Worm (Caenorhabditis elegans): ENCODE measurements around the gene fbxb-51.
"Not testable (repeated sequence)": the region's sequence is repeated elsewhere in the genome, so short reads cannot be mapped to it uniquely, and the experiment has no call there.

Gene fbxb-51

ce11 chrII:1538589-1538988, 11.9 kb upstream of the fbxb-51 start, which contains the start of gene fbxb-44:
Gene fbxb-44 (plus strand): TSS chrII:1538889.
- TF ChIP-seq gmeb-1 (tag; optimal IDR thresholded peaks at IDR 0.05) (no peak), C34F6.9 (tag; optimal IDR thresholded peaks at IDR 0.05) (no peak), F13H6.1 (tag; optimal IDR thresholded peaks at IDR 0.05) (no peak), nhr-77 (tag; optimal IDR thresholded peaks at IDR 0.05) (no peak), nhr-23 (tag; optimal IDR thresholded peaks at IDR 0.05) (no peak), nhr-10 (tag; optimal IDR thresholded peaks at IDR 0.05) (no peak), sma-9 (GFP tag; optimal IDR thresholded peaks at IDR 0.05) (no peak), sma-9 (tag; optimal IDR thresholded peaks at IDR 0.05) (no peak), ztf-11 (tag; optimal IDR thresholded peaks at IDR 0.05) (no peak), ceh-16 (tag; optimal IDR thresholded peaks at IDR 0.05) (no peak), ztf-4 (tag; optimal IDR thresholded peaks at IDR 0.05) (no peak), fos-1 (tag; optimal IDR thresholded peaks at IDR 0.05) (no peak), elt-1 (tag; optimal IDR thresholded peaks at IDR 0.05) (no peak), unc-62 (GFP tag; optimal IDR thresholded peaks at IDR 0.05) (no peak)

ce11 chrII:1540628-1541027, 9.9 kb upstream of the fbxb-51 start, which contains the start of gene poml-4:
Gene poml-4 (plus strand): TSS chrII:1540928.
- TF ChIP-seq ceh-82 (tag; optimal IDR thresholded peaks at IDR 0.05); lin-39 (tag; optimal IDR thresholded peaks at IDR 0.05); ztf-1 (GFP tag; conservative IDR thresholded peaks at IDR 0.05): not testable (repeated sequence)

- TF ChIP-seq nhr-77, ceh-82, nhr-6 (tag; optimal IDR thresholded peaks at IDR 0.05): not testable (repeated sequence)
Measured at ce11 chrII:1543182-1543581, 7.3 kb upstream of the fbxb-51 start, which contains the start of gene K05F6.4. Gene K05F6.4 (plus strand): TSS chrII:1543482.

- TF ChIP-seq nhr-23 (tag; optimal IDR thresholded peaks at IDR 0.05) (no peak), Y55F3AM.14 (GFP tag; optimal IDR thresholded peaks at IDR 0.05) (no peak), lin-39 (tag; optimal IDR thresholded peaks at IDR 0.05) (no peak), elt-3 (tag; optimal IDR thresholded peaks at IDR 0.05) (no peak), unc-39 (tag; optimal IDR thresholded peaks at IDR 0.05) (no peak), unc-55 (GFP tag; optimal IDR thresholded peaks at IDR 0.05) (no peak), peb-1 (tag; optimal IDR thresholded peaks at IDR 0.05) (no peak), lin-11 (tag; optimal IDR thresholded peaks at IDR 0.05) (no peak), ztf-1 (GFP tag; conservative IDR thresholded peaks at IDR 0.05) (no peak), ama-1 (optimal IDR thresholded peaks at IDR 0.05) (no peak), ceh-16 (tag; optimal IDR thresholded peaks at IDR 0.05) (no peak), skn-1 (tag; optimal IDR thresholded peaks at IDR 0.05) (no peak)
Measured at ce11 chrII:1545625-1546024, 4.9 kb upstream of the fbxb-51 start, which contains the start of gene K05F6.12. Gene K05F6.12 (plus strand): TSS chrII:1545925.

ce11 chrII:1556217-1556616, 5.7 kb downstream of the fbxb-51 start, which contains the start of the genes fbxb-54 and fbxb-50:
Gene fbxb-54 (minus strand): TSS chrII:1556317.
Gene fbxb-50 (plus strand): TSS chrII:1556443.
- not testable (repeated sequence) for TF ChIP-seq ztf-4 (tag; optimal IDR thresholded peaks at IDR 0.05); sma-3 (GFP tag; optimal IDR thresholded peaks at IDR 0.05); dmd-4 (tag; optimal IDR thresholded peaks at IDR 0.05)

ce11 chrII:1560839-1561238, 10.3 kb downstream of the fbxb-51 start:
- TF ChIP-seq dmd-4 (tag; optimal IDR thresholded peaks at IDR 0.05) (no peak), elt-1 (tag; optimal IDR thresholded peaks at IDR 0.05) (no peak), ztf-11 (tag; optimal IDR thresholded peaks at IDR 0.05) (no peak), nhr-237 (tag; optimal IDR thresholded peaks at IDR 0.05) (no peak), ceh-16 (tag; optimal IDR thresholded peaks at IDR 0.05) (no peak), blmp-1 (tag; optimal IDR thresholded peaks at IDR 0.05; ENCODE audit: insufficient read depth) (no peak), lsy-2 (tag; optimal IDR thresholded peaks at IDR 0.05) (no peak), unc-39 (tag; optimal IDR thresholded peaks at IDR 0.05) (no peak), aly-2 (tag; optimal IDR thresholded peaks at IDR 0.05) (no peak), snpc-4 (tag; optimal IDR thresholded peaks at IDR 0.05) (no peak), fos-1 (tag; optimal IDR thresholded peaks at IDR 0.05) (no peak), lin-13 (GFP tag; optimal IDR thresholded peaks at IDR 0.05) (no peak), gmeb-1 (tag; optimal IDR thresholded peaks at IDR 0.05) (no peak)

Measured in whole organism, L2 larva.